Worm (Caenorhabditis elegans): ENCODE measurements around the gene K02D10.3.

DNA sequence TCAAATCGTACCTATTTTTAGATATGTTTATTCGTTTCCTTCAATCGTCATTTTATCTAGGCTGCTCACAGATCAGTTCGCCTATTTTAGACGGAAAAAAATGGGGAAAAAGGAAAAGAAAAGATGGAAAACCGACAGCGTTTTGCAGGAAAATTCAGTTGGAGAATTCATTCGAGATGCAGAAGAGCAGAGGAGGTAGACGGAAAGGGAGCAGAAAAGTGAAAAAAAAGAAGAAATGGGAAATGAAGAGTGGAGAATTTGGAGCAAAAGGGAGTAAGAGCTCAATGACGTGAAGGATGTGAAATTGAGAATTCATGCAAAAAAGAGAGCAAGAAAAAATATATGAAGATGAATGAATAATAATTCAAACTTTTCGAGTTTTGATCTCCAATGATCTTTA is 12.7 kb upstream of the K02D10.3 start:
- TF ChIP-seq saeg-2 (GFP tag; IDR thresholded peaks at IDR 0.05) (no peak), pqm-1 (tag; optimal IDR thresholded peaks at IDR 0.05) (no peak), zag-1 (tag; optimal IDR thresholded peaks at IDR 0.05) (no peak), Y105C5A.15 (GFP tag; IDR thresholded peaks at IDR 0.05) (no peak), dve-1 (tag; optimal IDR thresholded peaks at IDR 0.05; ENCODE audit: insufficient read depth) (no peak), pha-4 (GFP tag; IDR thresholded peaks at IDR 0.05) (no peak), pha-4 (tag; optimal IDR thresholded peaks at IDR 0.05) (no peak), skn-1 (tag; optimal IDR thresholded peaks at IDR 0.05) (no peak), D1046.2 (GFP tag; IDR thresholded peaks at IDR 0.05) (no peak), lin-39 (tag; optimal IDR thresholded peaks at IDR 0.05) (no peak), nhr-41 (GFP tag; IDR thresholded peaks at IDR 0.05) (no peak), lin-13 (GFP tag; optimal IDR thresholded peaks at IDR 0.05) (no peak), zip-2 (tag; optimal IDR thresholded peaks at IDR 0.05) (no peak), F10B5.3 (tag; optimal IDR thresholded peaks at IDR 0.05) (no peak), ama-1 (optimal IDR thresholded peaks at IDR 0.05) (no peak)

Measured in whole organism, L4 larva.